Fruit fly (Drosophila melanogaster) ovary, adult (tissue): ENCODE results near the gene Oseg5.

Experiments used
- CG17801 ChIP-seq: fragments of 200-800 bp; optimal IDR thresholded peaks from 2 replicates; lab custom pipeline; 2019; ENCODE audit warnings: missing biosample characterization, mild to moderate bottlenecking, missing genetic modification characterization, moderate library complexity; ENCODE audit not compliant: partially characterized antibody

Oseg5 gene

DNA sequence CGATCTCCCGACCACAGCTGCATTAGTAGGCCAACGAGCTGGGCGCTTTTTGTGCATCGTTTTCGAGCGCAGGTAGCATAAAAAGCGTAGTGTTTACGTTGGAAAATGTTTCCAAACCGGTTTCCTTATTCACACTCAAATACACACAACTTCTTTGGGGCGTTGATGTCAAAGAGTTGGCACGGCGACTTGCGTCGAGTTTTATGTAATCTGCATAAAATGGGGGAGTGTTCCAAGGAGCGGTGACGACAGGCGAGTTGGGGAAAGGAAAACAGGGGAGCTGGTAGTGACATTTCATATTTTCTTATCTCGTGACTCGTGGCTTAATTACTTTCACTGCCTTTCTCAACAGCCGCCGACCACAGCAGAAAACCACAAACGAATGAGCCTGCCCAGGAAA, 41.0 kb downstream of the Oseg5 start:
- no peak for TF ChIP-seq CG17801 (GFP tag; lab: Kevin White, UChicago)

DNA sequence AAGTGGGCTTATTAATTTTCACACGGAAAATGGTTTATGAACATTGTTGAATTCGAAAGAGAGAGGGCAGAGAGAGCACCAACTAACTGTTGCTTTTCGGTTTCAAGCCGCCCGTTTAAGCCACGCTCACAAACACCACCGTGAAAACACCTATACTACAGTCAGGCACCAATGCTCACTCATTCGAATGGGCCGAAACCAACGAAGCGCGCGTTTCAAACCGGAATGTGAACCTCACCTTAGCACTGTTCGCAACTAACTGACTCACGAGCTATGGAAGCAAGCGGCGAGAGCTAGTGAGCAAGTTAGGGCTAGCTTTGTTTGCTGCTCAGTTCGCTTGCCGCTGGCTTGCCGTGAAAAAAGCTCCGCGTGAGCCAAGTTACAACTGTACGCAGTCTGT, 41.8 kb downstream of the Oseg5 start:
- peak; percentile 74 for TF ChIP-seq CG17801 (GFP tag; lab: Kevin White, UChicago)

DNA sequence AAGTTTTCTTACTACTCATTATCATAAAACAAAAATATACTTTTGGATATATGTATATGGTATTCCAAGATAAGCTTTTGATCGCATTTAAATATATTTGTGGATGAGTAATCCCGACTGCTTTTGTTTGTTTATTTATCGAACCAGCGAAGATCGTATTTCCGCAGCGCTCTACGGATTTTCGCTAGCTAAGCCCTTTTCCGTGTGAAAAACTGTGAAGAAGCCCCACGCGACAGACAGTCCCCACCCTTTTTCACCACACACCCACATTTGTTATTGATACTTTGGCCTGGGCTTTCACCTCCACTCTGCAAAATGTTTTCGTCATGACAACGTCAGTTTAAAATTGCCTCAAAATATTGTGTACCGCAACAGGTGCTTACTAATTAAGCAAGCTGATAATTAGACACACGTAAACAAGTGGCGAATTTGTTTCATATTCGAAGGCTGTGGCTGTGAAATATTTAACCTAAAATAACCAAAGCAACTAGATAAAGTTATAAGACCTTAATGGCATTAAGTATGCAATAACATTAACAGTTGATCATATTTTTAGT, 42.6 kb downstream of the Oseg5 start:
- TF ChIP-seq CG17801 (GFP tag; lab: Kevin White, UChicago), result no peak

DNA sequence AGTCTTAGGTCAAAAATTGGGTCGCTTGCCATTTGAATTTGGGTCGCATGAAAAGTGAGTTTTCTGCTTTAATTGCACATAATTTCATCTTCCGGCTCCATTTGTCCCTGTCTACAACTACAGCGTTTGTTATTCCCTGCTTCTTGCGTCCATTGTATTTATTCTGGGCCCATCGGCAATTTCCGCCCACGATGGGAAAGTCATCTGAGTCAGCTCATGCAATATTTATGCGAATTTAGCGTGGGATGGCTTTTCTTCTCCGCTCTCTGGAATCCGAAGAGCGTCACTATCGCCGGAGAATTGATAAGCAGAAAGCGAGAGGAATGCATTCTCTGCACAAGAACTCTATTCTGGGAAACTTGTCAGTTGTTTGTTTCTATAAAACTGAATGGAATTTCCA, 43.1 kb downstream of the Oseg5 start:
- no peak for TF ChIP-seq CG17801 (GFP tag; lab: Kevin White, UChicago)

DNA sequence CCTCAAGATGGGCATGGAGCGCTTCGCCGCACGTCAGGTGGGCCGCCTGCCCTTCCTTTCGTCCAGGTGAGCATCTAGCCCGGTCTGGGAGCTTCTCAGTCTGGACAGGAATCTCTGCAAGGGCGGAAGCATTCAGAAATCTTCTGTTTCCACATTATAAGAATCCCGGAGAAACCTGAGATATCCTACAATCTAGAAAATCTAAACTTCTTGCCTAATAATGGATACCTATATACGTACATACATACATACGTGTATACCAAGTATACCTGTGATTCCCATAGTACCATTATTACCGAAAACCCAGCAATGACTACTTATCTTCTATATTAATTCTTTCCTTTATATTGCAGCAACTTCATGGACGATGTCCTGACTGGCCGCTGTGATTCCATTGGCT, 47.6 kb downstream of the Oseg5 start:
- TF ChIP-seq CG17801 (GFP tag; lab: Kevin White, UChicago), result no peak

DNA sequence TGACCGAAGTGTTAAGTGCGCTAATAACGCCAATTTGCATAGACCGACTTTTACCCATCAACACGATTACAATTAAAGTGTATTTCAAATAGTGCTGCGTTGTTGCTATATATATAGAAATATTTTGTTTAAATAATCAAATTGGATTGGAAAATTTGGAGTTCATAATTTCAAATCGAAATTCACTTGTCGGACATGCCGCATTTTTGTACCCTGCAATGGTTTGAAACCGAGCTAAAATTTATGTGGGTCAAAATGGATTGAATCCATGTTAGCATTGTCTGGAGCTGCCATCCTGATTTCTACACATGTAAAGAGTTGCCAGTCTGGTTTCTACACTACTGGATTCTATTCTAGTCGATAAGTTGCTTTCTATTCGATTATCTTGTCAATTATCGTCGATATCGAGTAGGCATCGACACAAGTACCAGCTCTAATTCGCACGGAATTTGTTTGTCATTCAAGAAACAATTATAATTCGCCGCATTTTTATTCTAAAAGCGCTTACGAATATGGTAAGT, 48.3 kb downstream of the Oseg5 start, which contains the start of gene Pomp:
Gene Pomp (plus strand): TSS at position 386 of the 521 bp plus-strand sequence.
- peak; percentile 32 for TF ChIP-seq CG17801 (GFP tag; lab: Kevin White, UChicago)

DNA sequence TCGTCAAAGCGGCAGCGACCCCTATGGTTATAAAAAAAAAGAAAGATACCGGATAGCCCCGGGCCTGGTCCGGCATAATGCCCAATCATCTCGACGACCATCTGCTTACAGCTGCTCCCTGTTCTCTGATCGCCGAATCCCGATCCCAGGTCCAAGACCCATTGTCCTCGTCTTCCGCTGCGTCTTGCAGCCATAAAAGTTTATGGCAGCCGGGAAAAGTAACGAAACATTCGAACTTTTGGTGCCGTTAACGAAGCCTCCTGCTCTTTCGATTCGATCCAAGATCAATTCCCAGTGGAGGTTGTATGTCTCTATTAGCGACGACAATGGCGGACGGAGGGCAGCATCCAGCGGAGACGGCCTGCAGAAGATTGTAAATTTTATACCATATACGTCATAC, 50.3 kb downstream of the Oseg5 start:
- no peak for TF ChIP-seq CG17801 (GFP tag; lab: Kevin White, UChicago)

DNA sequence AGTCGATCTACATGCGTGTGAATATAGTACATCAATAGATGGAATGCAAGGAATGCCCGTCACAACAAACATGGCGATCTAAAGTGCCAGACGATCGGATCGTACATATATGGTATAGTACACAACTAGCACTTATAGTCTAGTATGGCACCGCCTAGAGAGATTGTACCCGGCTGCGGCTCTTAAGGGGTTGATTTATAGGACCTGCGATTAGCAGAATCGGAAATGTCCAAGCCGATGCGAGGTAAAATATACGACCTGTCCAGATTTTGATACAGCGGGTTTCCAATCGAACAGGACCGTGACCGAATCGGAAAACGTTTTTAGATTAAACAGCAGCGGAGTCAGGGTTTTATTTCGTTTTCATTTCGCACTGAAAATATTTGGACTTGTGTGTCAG, 51.7 kb downstream of the Oseg5 start:
- TF ChIP-seq CG17801 (GFP tag; lab: Kevin White, UChicago), result no peak

DNA sequence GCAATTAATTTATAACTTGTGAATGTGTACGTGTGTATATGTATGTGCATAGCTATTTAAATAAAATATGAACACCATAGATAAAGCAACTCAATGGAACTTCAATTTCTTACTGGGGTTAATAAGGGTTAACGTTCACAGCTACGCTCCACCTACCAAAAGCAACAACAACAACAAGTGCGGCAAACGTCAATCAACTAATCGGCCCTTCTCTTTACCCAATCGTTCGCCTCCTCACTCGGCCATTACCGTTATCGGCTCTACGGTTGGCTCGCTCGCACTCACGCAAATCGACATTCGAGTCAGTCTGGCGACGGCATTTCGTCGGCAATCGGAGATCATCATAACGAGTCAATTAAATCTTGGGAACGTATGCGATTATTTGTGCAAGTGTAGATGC, 52.6 kb downstream of the Oseg5 start:
- no peak for TF ChIP-seq CG17801 (GFP tag; lab: Kevin White, UChicago)
